Worm (Caenorhabditis elegans): ENCODE results near the gene W02F12.2.
A peak's percentile ranks its signal among the peaks of the same experiment; 100 is the strongest.

W02F12.2 gene

ce11 chrV:6661658-6662057, 35.8 kb downstream of the W02F12.2 start:
- no peak for TF ChIP-seq nhr-20 (tag; optimal IDR thresholded peaks at IDR 0.05)
- no peak for TF ChIP-seq alr-1 (tag; optimal IDR thresholded peaks at IDR 0.05; ENCODE audit: borderline replicate concordance)
- TF ChIP-seq pqm-1 (tag; optimal IDR thresholded peaks at IDR 0.05): no peak
- TF ChIP-seq C04F5.9 (tag; optimal IDR thresholded peaks at IDR 0.05): no peak
- no peak for TF ChIP-seq nhr-90 (tag; optimal IDR thresholded peaks at IDR 0.05; ENCODE audit: poor library complexity)
- no peak for TF ChIP-seq nhr-237 (tag; optimal IDR thresholded peaks at IDR 0.05)
- TF ChIP-seq lin-14 (GFP tag; optimal IDR thresholded peaks at IDR 0.05): peak; percentile 74
- no peak for TF ChIP-seq aha-1 (tag; optimal IDR thresholded peaks at IDR 0.05)
- TF ChIP-seq unc-30 (tag; optimal IDR thresholded peaks at IDR 0.05): no peak
- TF ChIP-seq fkh-8 (tag; optimal IDR thresholded peaks at IDR 0.05): peak; percentile 28
- TF ChIP-seq egl-13 (tag; optimal IDR thresholded peaks at IDR 0.05): no peak
- no peak for TF ChIP-seq ceh-82 (tag; optimal IDR thresholded peaks at IDR 0.05)
- TF ChIP-seq nhr-11 (tag; optimal IDR thresholded peaks at IDR 0.05): no peak
- peak; percentile 56 for TF ChIP-seq nhr-47 (tag; optimal IDR thresholded peaks at IDR 0.05)
- TF ChIP-seq nhr-84 (tag; optimal IDR thresholded peaks at IDR 0.05): no peak
- TF ChIP-seq unc-98 (GFP tag; IDR thresholded peaks at IDR 0.05): no peak
- TF ChIP-seq fos-1 (tag; optimal IDR thresholded peaks at IDR 0.05): no peak
- TF ChIP-seq lin-39 (tag; optimal IDR thresholded peaks at IDR 0.05): no peak
- TF ChIP-seq ces-1 (GFP tag; optimal IDR thresholded peaks at IDR 0.05): no peak
- no peak for TF ChIP-seq hlh-17 (GFP tag; optimal IDR thresholded peaks at IDR 0.05; ENCODE audit: borderline replicate concordance)
- peak; percentile 30 for TF ChIP-seq pax-3 (tag; optimal IDR thresholded peaks at IDR 0.05)
- TF ChIP-seq dsc-1 (tag; optimal IDR thresholded peaks at IDR 0.05): peak; percentile 91
- no peak for TF ChIP-seq unc-62 (GFP tag; optimal IDR thresholded peaks at IDR 0.05)
- no peak for TF ChIP-seq nhr-85 (tag)
- TF ChIP-seq F16B12.6 (tag; optimal IDR thresholded peaks at IDR 0.05): no peak
- TF ChIP-seq lin-15B (tag; optimal IDR thresholded peaks at IDR 0.05): no peak
- TF ChIP-seq unc-86 (tag; optimal IDR thresholded peaks at IDR 0.05): peak; percentile 58
- TF ChIP-seq nhr-28 (tag; optimal IDR thresholded peaks at IDR 0.05): no peak
- TF ChIP-seq elt-2 (tag; optimal IDR thresholded peaks at IDR 0.05): no peak
- TF ChIP-seq lsy-2 (tag; optimal IDR thresholded peaks at IDR 0.05): peak; percentile 13 to 24
- no peak for TF ChIP-seq lin-35 (GFP tag; optimal IDR thresholded peaks at IDR 0.05)
- no peak for TF ChIP-seq lir-3 (tag; optimal IDR thresholded peaks at IDR 0.05; ENCODE audit: poor library complexity)
- TF ChIP-seq xbp-1 (tag; optimal IDR thresholded peaks at IDR 0.05): peak; percentile 8
- no peak for TF ChIP-seq irx-1 (tag; optimal IDR thresholded peaks at IDR 0.05)
- peak; percentile 14 for TF ChIP-seq fkh-10 (GFP tag; optimal IDR thresholded peaks at IDR 0.05)
- no peak for TF ChIP-seq mef-2 (tag; optimal IDR thresholded peaks at IDR 0.05)
- no peak for TF ChIP-seq mab-9 (GFP tag; IDR thresholded peaks at IDR 0.05)
- no peak for TF ChIP-seq rnt-1 (tag; optimal IDR thresholded peaks at IDR 0.05)
- peak; percentile 71 for TF ChIP-seq nhr-71 (tag; optimal IDR thresholded peaks at IDR 0.05)
- no peak for TF ChIP-seq Y116A8C.19 (tag; optimal IDR thresholded peaks at IDR 0.05; ENCODE audit: borderline replicate concordance)
- no peak for TF ChIP-seq efl-3 (GFP tag; optimal IDR thresholded peaks at IDR 0.05)
- peak; percentile 41 for TF ChIP-seq sox-4 (tag; optimal IDR thresholded peaks at IDR 0.05)
- TF ChIP-seq blmp-1 (tag; optimal IDR thresholded peaks at IDR 0.05): no peak
- TF ChIP-seq sup-37 (GFP tag; optimal IDR thresholded peaks at IDR 0.05): no peak
- TF ChIP-seq ets-5 (GFP tag; IDR thresholded peaks at IDR 0.05): no peak
- TF ChIP-seq sptf-1 (tag; optimal IDR thresholded peaks at IDR 0.05): no peak
- no peak for TF ChIP-seq isw-1 (GFP tag; IDR thresholded peaks at IDR 0.05)
- TF ChIP-seq snu-23 (GFP tag; optimal IDR thresholded peaks at IDR 0.05): no peak
- no peak for TF ChIP-seq fkh-4 (tag; optimal IDR thresholded peaks at IDR 0.05; ENCODE audit: borderline replicate concordance)
- TF ChIP-seq swsn-7 (tag; optimal IDR thresholded peaks at IDR 0.05): peak; percentile 8
- no peak for TF ChIP-seq ceh-63 (GFP tag; optimal IDR thresholded peaks at IDR 0.05)
- no peak for TF ChIP-seq egl-27 (tag; optimal IDR thresholded peaks at IDR 0.05)
- no peak for TF ChIP-seq zag-1 (tag; optimal IDR thresholded peaks at IDR 0.05)

All from whole organism, L1 larva.